Fruit fly (Drosophila melanogaster): ENCODE measurements around the gene CG10366.

CG10366 gene

DNA sequence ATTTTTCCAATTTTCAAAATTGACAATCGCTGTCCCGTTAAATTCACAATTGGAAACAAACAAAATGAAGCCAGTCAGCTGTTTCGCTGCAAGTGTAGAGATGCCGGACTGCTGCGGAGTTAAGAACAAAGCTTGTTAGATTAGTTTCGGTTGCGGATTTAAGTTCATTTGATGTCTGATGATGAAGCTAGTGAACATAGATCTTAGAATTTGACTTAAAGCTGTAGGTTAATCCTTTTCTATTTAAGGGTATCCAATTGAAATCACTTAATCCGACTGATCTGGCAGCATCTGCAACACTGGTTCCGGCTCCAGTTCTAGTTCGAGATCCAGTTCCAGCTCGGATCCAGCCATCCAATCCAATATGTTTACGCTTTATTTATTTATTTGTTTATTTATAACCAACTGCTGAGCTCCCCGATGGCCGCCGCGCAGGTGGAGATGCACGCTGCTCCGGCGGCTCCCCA, at the start of gene CG10366, which contains the start of gene PCNA2:
CG10366 (plus strand) TSS at position 310 of the 467 bp plus-strand sequence.
PCNA2 (minus strand) TSS at position 65 of the 467 bp plus-strand sequence.
- TF ChIP-seq CHES-1-like (GFP tag; optimal IDR thresholded peaks at IDR 0.05) (peak; percentile 82), CG12236 (GFP tag; optimal IDR thresholded peaks at IDR 0.05) (peak; percentile 48), CG6813 (GFP tag; optimal IDR thresholded peaks at IDR 0.05) (no peak), CG30403 (GFP tag; optimal IDR thresholded peaks at IDR 0.05) (peak; percentile 81), Oli (tag; optimal IDR thresholded peaks at IDR 0.05) (peak; percentile 28), Aef1 (GFP tag; IDR thresholded peaks at IDR 0.05) (peak; percentile 34; the same call in 1 of the 3 replicates), Lim3 (GFP tag; IDR thresholded peaks at IDR 0.05) (no peak), CG10959 (GFP tag; IDR thresholded peaks at IDR 0.05) (no peak), Jarid2 (GFP tag; optimal IDR thresholded peaks at IDR 0.05) (no peak), eyg (GFP tag; optimal IDR thresholded peaks at IDR 0.05) (no peak), CG4404 (GFP tag; IDR thresholded peaks at IDR 0.05) (peak; percentile 15; the same call in 1 of the 2 replicates), Doc2 (GFP tag; IDR thresholded peaks at IDR 0.05) (no peak), CG30020 (tag; optimal IDR thresholded peaks at IDR 0.05) (peak; percentile 52), CG10431 (GFP tag; optimal IDR thresholded peaks at IDR 0.05) (no peak), tna (GFP tag; IDR thresholded peaks at IDR 0.05; ENCODE audit: partially characterized antibody) (no peak), NC2β (GFP tag; optimal IDR thresholded peaks at IDR 0.05) (peak; percentile 76), CG17361 (GFP tag; IDR thresholded peaks at IDR 0.05) (peak; percentile 56; the same call in 2 of the 3 replicates), sob (GFP tag; IDR thresholded peaks at IDR 0.05) (peak; percentile 50; the same call in 1 of the 2 replicates), croc (GFP tag; conservative IDR thresholded peaks at IDR 0.05) (no peak), her (GFP tag; optimal IDR thresholded peaks at IDR 0.05) (peak; percentile 72), CG15073 (GFP tag; optimal IDR thresholded peaks at IDR 0.05) (no peak), CG6654 (GFP tag; optimal IDR thresholded peaks at IDR 0.05) (no peak), Blimp-1 (GFP tag; optimal IDR thresholded peaks at IDR 0.05) (peak; percentile 35), luna (GFP tag; optimal IDR thresholded peaks at IDR 0.05) (peak; percentile 61), Atf3 (GFP tag; optimal IDR thresholded peaks at IDR 0.05) (peak; percentile 65), CG7271 (tag; optimal IDR thresholded peaks at IDR 0.05) (peak; percentile 50), CG2712 (tag; optimal IDR thresholded peaks at IDR 0.05) (peak; percentile 84), HHEX (GFP tag; optimal IDR thresholded peaks at IDR 0.05) (peak; percentile 54), CG15479 (GFP tag; optimal IDR thresholded peaks at IDR 0.05) (no peak), D19A (tag; optimal IDR thresholded peaks at IDR 0.05) (peak; percentile 6), Nf-YC (tag; optimal IDR thresholded peaks at IDR 0.05) (peak; percentile 88), hkb (optimal IDR thresholded peaks at IDR 0.05) (peak; percentile 79), hkb (GFP tag; IDR thresholded peaks at IDR 0.05) (0 out of 2 replicates have a peak, but pooled peaks have one; percentile 23), fd3F (GFP tag; optimal IDR thresholded peaks at IDR 0.05) (peak; percentile 38), nau (GFP tag; optimal IDR thresholded peaks at IDR 0.05) (peak; percentile 29), btn (GFP tag; optimal IDR thresholded peaks at IDR 0.05) (peak; percentile 6), CG8478 (optimal IDR thresholded peaks at IDR 0.05) (no peak), mam (GFP tag; optimal IDR thresholded peaks at IDR 0.05) (peak; percentile 77), gcm2 (GFP tag; optimal IDR thresholded peaks at IDR 0.05) (no peak), cg (GFP tag; optimal IDR thresholded peaks at IDR 0.05) (no peak), CG14014 (GFP tag; IDR thresholded peaks at IDR 0.05) (no peak), fd96Cb (tag; optimal IDR thresholded peaks at IDR 0.05) (peak; percentile 3), repo (GFP tag; optimal IDR thresholded peaks at IDR 0.05) (peak; percentile 61), CG3847 (GFP tag; IDR thresholded peaks at IDR 0.05) (peak; percentile 88), Oaz (GFP tag; IDR thresholded peaks at IDR 0.05) (no peak), zfh2 (GFP tag; optimal IDR thresholded peaks at IDR 0.05) (peak; percentile 79), Pdp1 (GFP tag; optimal IDR thresholded peaks at IDR 0.05) (peak; percentile 45 to 80), CG7372 (GFP tag; IDR thresholded peaks at IDR 0.05) (peak; percentile 54; the same call in 1 of the 2 replicates), ftz-f1 (GFP tag; optimal IDR thresholded peaks at IDR 0.05) (peak; percentile 60), Spps (tag; optimal IDR thresholded peaks at IDR 0.05) (peak; percentile 17), CG43689 (GFP tag; IDR thresholded peaks at IDR 0.05) (no peak)

All from whole organism, embryonic.